Fruit fly (Drosophila melanogaster): ENCODE results near the gene RFeSP.
A peak's percentile ranks its signal among the peaks of the same experiment; 100 is the strongest.

The RFeSP gene

DNA sequence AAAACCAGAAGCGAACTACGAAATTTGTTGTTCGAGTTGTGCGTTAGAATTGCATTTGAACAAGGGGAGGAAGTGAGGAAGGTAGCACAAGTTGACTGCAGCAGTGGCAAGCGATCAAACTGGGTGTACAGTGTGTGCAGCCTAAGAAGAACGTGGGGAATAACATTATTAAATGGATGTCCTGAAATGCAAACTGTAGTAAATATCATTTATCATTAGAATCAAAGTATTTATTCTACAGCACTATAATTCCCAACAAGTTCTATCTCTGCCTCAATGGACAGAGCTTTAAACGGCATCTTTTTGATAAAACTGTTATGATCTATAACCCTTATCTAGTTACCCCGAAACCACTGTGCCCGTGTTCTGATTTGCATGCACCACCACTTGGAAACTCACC is 32.5 kb upstream of the RFeSP start (continued):
- TF ChIP-seq nerfin-1 (tag; optimal IDR thresholded peaks at IDR 0.05) = peak; percentile 23
- no peak for TF ChIP-seq kay (GFP tag; optimal IDR thresholded peaks at IDR 0.05)

DNA sequence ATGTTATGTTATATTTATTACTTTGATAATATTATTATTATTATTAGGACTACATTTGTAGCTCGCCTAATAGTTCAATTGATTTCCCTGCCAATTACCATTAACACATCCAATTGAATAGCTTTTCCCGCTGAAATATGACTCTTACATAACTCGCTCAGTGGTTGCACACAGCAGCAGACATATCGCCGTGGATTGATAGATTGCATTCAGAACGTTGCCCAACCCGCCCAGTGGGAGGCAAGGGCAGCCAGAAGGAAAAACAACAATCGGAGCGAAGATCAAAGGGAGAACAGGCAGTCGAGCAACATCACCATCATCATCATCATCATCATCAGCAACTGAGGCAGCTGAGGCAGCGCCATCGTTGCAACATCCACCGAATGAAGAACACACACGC is 32.1 kb upstream of the RFeSP start:
- TF ChIP-seq CG9932 (GFP tag; IDR thresholded peaks at IDR 0.05) (no peak), CG14014 (GFP tag; IDR thresholded peaks at IDR 0.05) (no peak), sens (GFP tag) (no peak), gsb (GFP tag; IDR thresholded peaks at IDR 0.05) (0 out of 2 replicates have a peak, but pooled peaks have one; percentile 11), kah (GFP tag; optimal IDR thresholded peaks at IDR 0.05) (peak; percentile 78), az2 (GFP tag; optimal IDR thresholded peaks at IDR 0.05) (no peak), Pdp1 (GFP tag; optimal IDR thresholded peaks at IDR 0.05) (peak in 1 of 2 experiments; percentile 58), Sry-δ (GFP tag; optimal IDR thresholded peaks at IDR 0.05) (no peak), CG12744 (GFP tag; optimal IDR thresholded peaks at IDR 0.05) (no peak), ase (GFP tag; IDR thresholded peaks at IDR 0.05) (no peak), crol (GFP tag; IDR thresholded peaks at IDR 0.05) (no peak)

DNA sequence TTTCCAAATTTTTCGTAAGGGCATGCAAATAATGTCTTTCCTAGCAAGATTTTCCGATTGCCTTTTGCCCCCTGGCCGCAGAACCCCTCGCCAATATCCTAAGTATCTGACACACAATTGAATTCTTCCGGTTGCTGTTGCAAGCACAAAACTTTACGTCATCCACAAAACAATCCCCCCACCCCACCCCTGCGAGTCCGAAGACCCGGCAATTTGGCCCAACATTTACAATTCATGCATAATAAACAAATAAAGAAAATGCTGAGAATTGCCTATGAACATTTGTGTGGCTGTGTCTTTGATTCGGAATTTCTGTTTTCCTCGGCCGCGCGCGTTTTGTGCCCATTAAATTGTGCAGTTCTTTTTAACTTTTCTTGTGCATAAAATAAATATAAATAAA is 31.4 kb upstream of the RFeSP start:
- no peak for TF ChIP-seq unpg (GFP tag; optimal IDR thresholded peaks at IDR 0.05)
- TF ChIP-seq ATbp (GFP tag; optimal IDR thresholded peaks at IDR 0.05) = no peak
- TF ChIP-seq ems (GFP tag; optimal IDR thresholded peaks at IDR 0.05) = no peak
- no peak for TF ChIP-seq CG4360 (GFP tag; IDR thresholded peaks at IDR 0.05)
- no peak for TF ChIP-seq az2 (GFP tag; optimal IDR thresholded peaks at IDR 0.05)
- no peak for TF ChIP-seq CG15696 (tag; optimal IDR thresholded peaks at IDR 0.05)
- peak; percentile 18 for TF ChIP-seq sens (GFP tag)
- no peak for TF ChIP-seq ci (GFP tag; IDR thresholded peaks at IDR 0.05)
- no peak for TF ChIP-seq disco-r (GFP tag; optimal IDR thresholded peaks at IDR 0.05)
- peak; percentile 17; the same call in 1 of the 2 replicates for TF ChIP-seq slbo (GFP tag; IDR thresholded peaks at IDR 0.05)
- no peak for TF ChIP-seq CG4854 (GFP tag; optimal IDR thresholded peaks at IDR 0.05)
- no peak for TF ChIP-seq NC2α (GFP tag; optimal IDR thresholded peaks at IDR 0.05)
- peak; percentile 54 for TF ChIP-seq abd-A (tag; optimal IDR thresholded peaks at IDR 0.05)
- 0 out of 2 replicates have a peak, but pooled peaks have one; percentile 12 for TF ChIP-seq Nf-YA (GFP tag; IDR thresholded peaks at IDR 0.05)
- TF ChIP-seq Abd-B (GFP tag; optimal IDR thresholded peaks at IDR 0.05) = no peak
- TF ChIP-seq CG7786 (GFP tag; optimal IDR thresholded peaks at IDR 0.05) = no peak
- TF ChIP-seq Chrac-16 (GFP tag; optimal IDR thresholded peaks at IDR 0.05) = no peak
- no peak for TF ChIP-seq GATAe (GFP tag; conservative IDR thresholded peaks at IDR 0.05)
- TF ChIP-seq CG7963 (GFP tag; IDR thresholded peaks at IDR 0.05; ENCODE audit: partially characterized antibody) = no peak
- TF ChIP-seq stwl (tag; optimal IDR thresholded peaks at IDR 0.05) = no peak
- TF ChIP-seq CG6683 (GFP tag; optimal IDR thresholded peaks at IDR 0.05) = no peak
- no peak for TF ChIP-seq CG12104 (GFP tag; optimal IDR thresholded peaks at IDR 0.05)
- no peak for TF ChIP-seq CG13624 (GFP tag; optimal IDR thresholded peaks at IDR 0.05)
- no peak for TF ChIP-seq NC2β (GFP tag; optimal IDR thresholded peaks at IDR 0.05)
- no peak for TF ChIP-seq CG2199 (GFP tag; IDR thresholded peaks at IDR 0.05)
- no peak for TF ChIP-seq ap (GFP tag; IDR thresholded peaks at IDR 0.05)
- no peak for TF ChIP-seq CG13287 (GFP tag; IDR thresholded peaks at IDR 0.05; ENCODE audit: partially characterized antibody)
- no peak for TF ChIP-seq CG32772 (GFP tag; IDR thresholded peaks at IDR 0.05)
- peak; percentile 71 for TF ChIP-seq Med (GFP tag)
- no peak for TF ChIP-seq ERR (GFP tag; optimal IDR thresholded peaks at IDR 0.05)
- no peak for TF ChIP-seq dmrt11E (tag; optimal IDR thresholded peaks at IDR 0.05)
- TF ChIP-seq tin (GFP tag; optimal IDR thresholded peaks at IDR 0.05) = no peak
- TF ChIP-seq CG6791 (GFP tag; IDR thresholded peaks at IDR 0.05; ENCODE audit: partially characterized antibody) = no peak
- 0 out of 2 replicates have a peak, but pooled peaks have one; percentile 8 for TF ChIP-seq E2f2 (GFP tag; IDR thresholded peaks at IDR 0.05)
- peak in 1 of 2 experiments; percentile 5 for TF ChIP-seq Eip74EF (GFP tag; optimal IDR thresholded peaks at IDR 0.05)
- TF ChIP-seq crol (GFP tag; IDR thresholded peaks at IDR 0.05) = peak; percentile 58
- TF ChIP-seq sima (GFP tag; optimal IDR thresholded peaks at IDR 0.05) = no peak
- no peak for TF ChIP-seq CG1832 (GFP tag; optimal IDR thresholded peaks at IDR 0.05)

Data from whole organism, embryonic.